Worm (Caenorhabditis elegans) whole organism, L1 larva: ENCODE measurements around the gene rps-18.

ENCODE experiments used
- C04F5.9 ChIP-seq: sonication (generic microtip); optimal IDR thresholded peaks from 2 replicates; lab custom pipeline; 2016; ENCODE audit warnings: missing genetic modification characterization, missing compliant biosample characterization
- C16A3.4 ChIP-seq: fragments of 150-350 bp; optimal IDR thresholded peaks from 2 replicates; lab custom pipeline; 2014; ENCODE audit warnings: missing biosample characterization, missing genetic modification characterization
- F16B12.6 ChIP-seq: fragments of 150-350 bp; optimal IDR thresholded peaks from 2 replicates; lab custom pipeline; 2014; ENCODE audit warnings: missing biosample characterization, missing genetic modification characterization
- aly-2 ChIP-seq: fragments of 150-350 bp; optimal IDR thresholded peaks from 2 replicates; lab custom pipeline; 2014; ENCODE audit warnings: missing biosample characterization, missing genetic modification characterization
- blmp-1 ChIP-seq: fragments of 150-350 bp; optimal IDR thresholded peaks from 2 replicates; lab custom pipeline; 2014; ENCODE audit warnings: missing biosample characterization, missing genetic modification characterization
- ceh-8 ChIP-seq: fragments of 200-800 bp; sonication (Bioruptor generic); optimal IDR thresholded peaks from 2 replicates; lab custom pipeline; 2018; ENCODE audit warnings: mild to moderate bottlenecking, missing genetic modification characterization, moderate library complexity, missing compliant biosample characterization
- dpl-1 ChIP-seq, 3 experiments: fragments of 150-350 bp in 2 of 3; sonication (generic microtip) in 1 of 3; optimal IDR thresholded peaks; 2 replicates each; lab custom pipeline; 2014 to 2017; ENCODE audit warnings: missing biosample characterization in 3 of 3, missing genetic modification characterization in 3 of 3, missing genetic modification reagents in 3 of 3
- dsc-1 ChIP-seq: sonication (generic microtip); optimal IDR thresholded peaks from 2 replicates; lab custom pipeline; 2016; ENCODE audit warnings: mild to moderate bottlenecking, missing genetic modification characterization, missing compliant biosample characterization
- efl-1 ChIP-seq, 4 experiments: fragments of 150-350 bp; optimal IDR thresholded peaks in 3 of 4; peaks in 1 of 4; 1 replicate in 1 of 4; 2 replicates in 3 of 4; lab custom pipeline; 2014; ENCODE audit warnings: missing biosample characterization in 2 of 4, missing genetic modification characterization in 2 of 4, missing genetic modification reagents in 2 of 4
- efl-3 ChIP-seq: fragments of 200-800 bp; sonication (Bioruptor generic); optimal IDR thresholded peaks from 2 replicates; lab custom pipeline; 2018; ENCODE audit warnings: mild to moderate bottlenecking, missing genetic modification characterization, missing compliant biosample characterization
- egl-13 ChIP-seq: sonication (generic microtip); optimal IDR thresholded peaks from 2 replicates; lab custom pipeline; 2016; ENCODE audit warnings: missing genotype, missing genetic modification reagents, missing genetic modification characterization, missing compliant biosample characterization
- egl-27 ChIP-seq, 2 experiments: fragments of 150-350 bp in 1 of 2; sonication (generic microtip); optimal IDR thresholded peaks; 3 replicates each; lab custom pipeline; 2017 to 2018; ENCODE audit warnings: missing biosample characterization in 2 of 2, missing genetic modification characterization in 2 of 2, missing genetic modification reagents in 2 of 2
- elt-3 ChIP-seq, 6 experiments: fragments of 150-350 bp in 1 of 6; sonication (generic microtip); optimal IDR thresholded peaks; 2 replicates each; lab custom pipeline; 2017 to 2018; ENCODE audit warnings: missing biosample characterization in 6 of 6, missing genetic modification characterization in 6 of 6, inconsistent platforms in 1 of 6
- fkh-10 ChIP-seq: sonication (generic microtip); optimal IDR thresholded peaks from 2 replicates; lab custom pipeline; 2017; ENCODE audit warnings: missing biosample characterization, missing genetic modification reagents, missing genetic modification characterization
- fos-1 ChIP-seq: fragments of 150-350 bp; optimal IDR thresholded peaks from 2 replicates; lab custom pipeline; 2014; ENCODE audit warnings: missing biosample characterization, missing genetic modification characterization
- hlh-17 ChIP-seq: fragments of 200-800 bp; sonication (Bioruptor generic); optimal IDR thresholded peaks from 2 replicates; lab custom pipeline; 2018; ENCODE audit warnings: missing genetic modification characterization, mild to moderate bottlenecking, missing compliant biosample characterization, moderate library complexity, borderline replicate concordance
- hlh-4 ChIP-seq: sonication (generic microtip); optimal IDR thresholded peaks from 2 replicates; lab custom pipeline; 2016; ENCODE audit warnings: mild to moderate bottlenecking, missing genetic modification characterization, missing compliant biosample characterization
- hpl-2 ChIP-seq: fragments of 150-350 bp; optimal IDR thresholded peaks from 2 replicates; lab custom pipeline; 2014; ENCODE audit warnings: missing biosample characterization, missing genetic modification reagents, missing genetic modification characterization
- isw-1 ChIP-seq: fragments of 200-800 bp; sonication (Bioruptor generic); IDR thresholded peaks from 2 replicates; pipeline ENCODE4 v1.3.6; 2022; ENCODE audit warnings: missing genetic modification characterization, missing compliant biosample characterization
- jun-1 ChIP-seq: fragments of 150-350 bp; optimal IDR thresholded peaks from 2 replicates; lab custom pipeline; 2014; ENCODE audit warnings: missing biosample characterization, missing genetic modification reagents, missing genetic modification characterization
- mab-9 ChIP-seq: fragments of 200-800 bp; sonication (Bioruptor generic); IDR thresholded peaks from 2 replicates; pipeline ENCODE4 v1.3.6; 2022; ENCODE audit warnings: missing genetic modification reagents, missing genetic modification characterization, missing compliant biosample characterization
- mep-1 ChIP-seq: fragments of 150-350 bp; optimal IDR thresholded peaks from 2 replicates; lab custom pipeline; 2014; ENCODE audit warnings: missing biosample characterization, missing genetic modification characterization
- nhr-12 ChIP-seq: sonication (generic microtip); optimal IDR thresholded peaks from 2 replicates; lab custom pipeline; 2017; ENCODE audit warnings: missing biosample characterization, missing genetic modification characterization
- nhr-20 ChIP-seq: sonication (generic microtip); optimal IDR thresholded peaks from 2 replicates; lab custom pipeline; 2016; ENCODE audit warnings: mild to moderate bottlenecking, missing genetic modification characterization, missing compliant biosample characterization
- nhr-71 ChIP-seq: sonication (generic microtip); optimal IDR thresholded peaks from 2 replicates; lab custom pipeline; 2016; ENCODE audit warnings: mild to moderate bottlenecking, missing genetic modification characterization, moderate library complexity, missing compliant biosample characterization
- nhr-76 ChIP-seq: sonication (generic microtip); optimal IDR thresholded peaks from 2 replicates; lab custom pipeline; 2017; ENCODE audit warnings: missing biosample characterization, missing genetic modification characterization
- nhr-77 ChIP-seq: fragments of 150-350 bp; optimal IDR thresholded peaks from 2 replicates; lab custom pipeline; 2014; ENCODE audit warnings: missing biosample characterization, missing genetic modification characterization
- nhr-84 ChIP-seq: sonication (generic microtip); optimal IDR thresholded peaks from 2 replicates; lab custom pipeline; 2017; ENCODE audit warnings: missing biosample characterization, missing genetic modification characterization
- pag-3 ChIP-seq: sonication (generic microtip); optimal IDR thresholded peaks from 2 replicates; lab custom pipeline; 2017; ENCODE audit warnings: missing genetic modification characterization, mild to moderate bottlenecking, missing compliant biosample characterization, antibody characterized with exemption, borderline replicate concordance; ENCODE audit not compliant: insufficient read depth
- pqm-1 ChIP-seq: sonication (generic microtip); optimal IDR thresholded peaks from 3 replicates; lab custom pipeline; 2017; ENCODE audit warnings: missing biosample characterization, missing genetic modification characterization
- rnt-1 ChIP-seq: sonication (generic microtip); optimal IDR thresholded peaks from 2 replicates; lab custom pipeline; 2016; ENCODE audit warnings: mild to moderate bottlenecking, missing genetic modification characterization, moderate library complexity, missing compliant biosample characterization
- sox-4 ChIP-seq: sonication (generic microtip); optimal IDR thresholded peaks from 2 replicates; lab custom pipeline; 2016; ENCODE audit warnings: missing genetic modification characterization, missing compliant biosample characterization
- sup-37 ChIP-seq: fragments of 200-800 bp; sonication (Bioruptor generic); optimal IDR thresholded peaks from 2 replicates; lab custom pipeline; 2018; ENCODE audit warnings: mild to moderate bottlenecking, missing genetic modification characterization, missing compliant biosample characterization
- tbx-2 ChIP-seq: sonication (generic microtip); optimal IDR thresholded peaks from 2 replicates; lab custom pipeline; 2016; ENCODE audit warnings: missing genetic modification characterization, missing compliant biosample characterization
- unc-130 ChIP-seq: fragments of 150-350 bp; optimal IDR thresholded peaks from 2 replicates; lab custom pipeline; 2017; ENCODE audit warnings: missing biosample characterization, missing genetic modification characterization, inconsistent platforms
- vab-15 ChIP-seq: sonication (generic microtip); optimal IDR thresholded peaks from 2 replicates; lab custom pipeline; 2017; ENCODE audit warnings: missing genotype, mild to moderate bottlenecking, missing genetic modification characterization, missing compliant biosample characterization
- xbp-1 ChIP-seq: sonication (generic microtip); optimal IDR thresholded peaks from 2 replicates; lab custom pipeline; 2016; ENCODE audit warnings: missing genetic modification characterization, missing compliant biosample characterization
- zag-1 ChIP-seq: fragments of 150-350 bp; optimal IDR thresholded peaks from 2 replicates; lab custom pipeline; 2014; ENCODE audit warnings: missing biosample characterization, missing genetic modification characterization

rps-18 gene

ce11 chrIV:14825379-14825778 lies at the start of gene rps-18:
Gene rps-18 (plus strand): TSS chrIV:14825679.
- TF ChIP-seq nhr-76 (tag; lab: Kevin White, UChicago): no peak
- no peak for TF ChIP-seq sup-37 (GFP tag; lab: Kevin White, UChicago)
- no peak for TF ChIP-seq dsc-1
- TF ChIP-seq nhr-20 (tag; lab: Kevin White, UChicago): no peak
- TF ChIP-seq vab-15 (tag; lab: Kevin White, UChicago): no peak
- TF ChIP-seq mab-9: no peak

- TF ChIP-seq efl-1 (optimal IDR thresholded peaks at IDR 0.05; lab: Kevin White, UChicago) (peak in 1 of 2 experiments; percentile 29), efl-1 (GFP tag; optimal IDR thresholded peaks at IDR 0.05 in 1 of 2; lab: Kevin White, UChicago) (peak in 1 of 2 experiments; percentile 8)
Measured at ce11 chrIV:14780566-14780965, 44.9 kb upstream of the rps-18 start.

- TF ChIP-seq egl-27 (tag; optimal IDR thresholded peaks at IDR 0.05; lab: Kevin White, UChicago) (no peak), xbp-1 (tag; lab: Kevin White, UChicago) (no peak), C04F5.9 (tag; lab: Kevin White, UChicago) (no peak), nhr-20 (tag; lab: Kevin White, UChicago) (no peak), nhr-12 (tag; lab: Kevin White, UChicago) (no peak), jun-1 (tag; lab: Kevin White, UChicago) (no peak), blmp-1 (no peak), fkh-10 (GFP tag; lab: Kevin White, UChicago) (no peak), isw-1 (no peak), C16A3.4 (tag; lab: Kevin White, UChicago) (no peak), hlh-17 (GFP tag; lab: Kevin White, UChicago) (no peak), nhr-84 (tag; lab: Kevin White, UChicago) (no peak), hlh-4 (no peak), sup-37 (GFP tag; lab: Kevin White, UChicago) (no peak), efl-3 (GFP tag; lab: Kevin White, UChicago) (no peak), aly-2 (tag; lab: Kevin White, UChicago) (no peak), pqm-1 (no peak), mep-1 (tag; lab: Kevin White, UChicago) (no peak), elt-3 (tag; optimal IDR thresholded peaks at IDR 0.05; lab: Kevin White, UChicago) (no peak)
Measured at ce11 chrIV:14781537-14781936, 43.9 kb upstream of the rps-18 start, which contains the start of gene Y57G11C.8. Gene Y57G11C.8 (plus strand): TSS chrIV:14781837.

ce11 chrIV:14782211-14782610 lies 43.3 kb upstream of the rps-18 start, which contains the start of gene Y57G11C.1130:
Gene Y57G11C.1130 (plus strand): TSS chrIV:14782511.
- TF ChIP-seq rnt-1 (tag; lab: Kevin White, UChicago) (no peak), pag-3 (no peak), unc-130 (tag; lab: Kevin White, UChicago) (no peak), zag-1 (tag; lab: Kevin White, UChicago) (no peak), hpl-2 (GFP tag; lab: Kevin White, UChicago) (no peak), nhr-71 (tag; lab: Kevin White, UChicago) (no peak), dsc-1 (no peak), egl-13 (tag; lab: Kevin White, UChicago) (no peak), sox-4 (no peak), nhr-77 (tag; lab: Kevin White, UChicago) (no peak), tbx-2 (no peak), F16B12.6 (tag; lab: Kevin White, UChicago) (no peak), fos-1 (tag; lab: Kevin White, UChicago) (no peak), ceh-8 (GFP tag; lab: Kevin White, UChicago) (no peak), isw-1 (no peak), fkh-10 (GFP tag; lab: Kevin White, UChicago) (no peak), dpl-1 (GFP tag; optimal IDR thresholded peaks at IDR 0.05; lab: Kevin White, UChicago) (no peak), efl-3 (GFP tag; lab: Kevin White, UChicago) (no peak)
